Worm (Caenorhabditis elegans) whole organism, L4/young adult: ENCODE measurements around the gene D2021.4.

Experiments used
- W03F9.2 ChIP-seq: fragments of 150-350 bp; optimal IDR thresholded peaks from 2 replicates; lab custom pipeline; 2014; ENCODE audit warnings: missing biosample characterization, missing genetic modification characterization
- dao-5 ChIP-seq: sonication (generic microtip); optimal IDR thresholded peaks from 2 replicates; lab custom pipeline; 2016; ENCODE audit warnings: missing genotype, missing genetic modification characterization, moderate library complexity, missing compliant biosample characterization
- him-1 ChIP-seq: sonication (generic microtip); optimal IDR thresholded peaks from 2 replicates; lab custom pipeline; 2016; ENCODE audit warnings: missing genotype, missing genetic modification reagents, missing genetic modification characterization, missing compliant biosample characterization

ce11 chrX:8592881-8593280, 44.0 kb upstream of the D2021.4 start, which contains the start of gene nlp-7:
- no peak for TF ChIP-seq dao-5
- TF ChIP-seq him-1 (tag; lab: Kevin White, UChicago) = no peak
- no peak for TF ChIP-seq W03F9.2 (tag; lab: Kevin White, UChicago)
